Fruit fly (Drosophila melanogaster) whole organism, adult: ENCODE data around the gene CG31464.

Source experiments
- CG11617 ChIP-seq: fragments of 200-800 bp; sonication (Bioruptor generic); optimal IDR thresholded peaks from 2 replicates; lab custom pipeline; 2017; ENCODE audit warnings: mild to moderate bottlenecking, missing biosample characterization, missing genetic modification reagents, missing genetic modification characterization
- CG12768 ChIP-seq: fragments of 200-800 bp; sonication (Bioruptor generic); optimal IDR thresholded peaks from 2 replicates; lab custom pipeline; 2017; ENCODE audit warnings: missing biosample characterization, missing genetic modification characterization, mild to moderate bottlenecking, moderate library complexity, missing genetic modification reagents
- CG14711 ChIP-seq: fragments of 200-800 bp; sonication (Bioruptor generic); optimal IDR thresholded peaks from 2 replicates; lab custom pipeline; 2018; ENCODE audit warnings: missing biosample characterization, mild to moderate bottlenecking, missing genetic modification characterization, moderate library complexity
- CG1620 ChIP-seq: fragments of 200-800 bp; sonication (Bioruptor generic); optimal IDR thresholded peaks from 2 replicates; lab custom pipeline; 2016; ENCODE audit warnings: missing biosample characterization, missing genetic modification characterization
- CG33017 ChIP-seq: fragments of 200-800 bp; sonication (Bioruptor generic); optimal IDR thresholded peaks from 2 replicates; lab custom pipeline; 2018; ENCODE audit warnings: missing biosample characterization, mild to moderate bottlenecking, missing genetic modification characterization, moderate library complexity
- CG5204 ChIP-seq: fragments of 200-800 bp; sonication (Bioruptor generic); optimal IDR thresholded peaks from 2 replicates; lab custom pipeline; 2016; ENCODE audit warnings: missing biosample characterization, missing genetic modification characterization
- CG7045 ChIP-seq: fragments of 200-800 bp; sonication (Bioruptor generic); optimal IDR thresholded peaks from 2 replicates; lab custom pipeline; 2017; ENCODE audit warnings: missing biosample characterization, mild to moderate bottlenecking, missing genetic modification characterization
- CG7101 ChIP-seq: fragments of 200-800 bp; sonication (Bioruptor generic); optimal IDR thresholded peaks from 2 replicates; lab custom pipeline; 2018; ENCODE audit warnings: missing biosample characterization, mild to moderate bottlenecking, missing genetic modification characterization, moderate library complexity
- Clk ChIP-seq: fragments of 200-800 bp; sonication (Bioruptor generic); optimal IDR thresholded peaks from 2 replicates; lab custom pipeline; 2017; ENCODE audit warnings: missing biosample characterization, missing genetic modification characterization
- Crg-1 ChIP-seq: fragments of 200-800 bp; sonication (Bioruptor generic); optimal IDR thresholded peaks from 2 replicates; lab custom pipeline; 2016; ENCODE audit warnings: missing biosample characterization, missing genetic modification characterization
- Hr96 ChIP-seq: fragments of 200-800 bp; sonication (Bioruptor generic); optimal IDR thresholded peaks from 2 replicates; lab custom pipeline; 2016; ENCODE audit warnings: missing biosample characterization, missing genetic modification characterization
- Mnt ChIP-seq: fragments of 200-800 bp; sonication (Bioruptor generic); optimal IDR thresholded peaks from 2 replicates; lab custom pipeline; 2016; ENCODE audit warnings: missing biosample characterization, mild to moderate bottlenecking, missing genetic modification characterization
- bab1 ChIP-seq: fragments of 200-800 bp; sonication (Bioruptor generic); optimal IDR thresholded peaks from 3 replicates; lab custom pipeline; 2019; ENCODE audit warnings: missing biosample characterization, mild to moderate bottlenecking, missing genetic modification characterization, moderate library complexity
- cic ChIP-seq: fragments of 200-800 bp; sonication (Bioruptor generic); optimal IDR thresholded peaks from 2 replicates; lab custom pipeline; 2017; ENCODE audit warnings: missing biosample characterization, mild to moderate bottlenecking, missing genetic modification characterization, moderate library complexity
- cnc ChIP-seq, 2 experiments: fragments of >200 bp; optimal IDR thresholded peaks; 2 replicates each; lab custom pipeline; 2017
- kay ChIP-seq: fragments of 200-800 bp; sonication (Bioruptor generic); peaks from one replicate; lab custom pipeline; 2016; ENCODE audit warnings: missing biosample characterization, missing genetic modification characterization, borderline replicate concordance
- ovo ChIP-seq: fragments of 200-800 bp; sonication (Bioruptor generic); optimal IDR thresholded peaks from 2 replicates; lab custom pipeline; 2016; ENCODE audit warnings: missing biosample characterization, missing genetic modification characterization
- pad ChIP-seq: fragments of 200-800 bp; sonication (Bioruptor generic); optimal IDR thresholded peaks from 3 replicates; lab custom pipeline; 2017; ENCODE audit warnings: missing biosample characterization, missing genetic modification characterization, mild to moderate bottlenecking, moderate library complexity, missing genetic modification reagents
- tj ChIP-seq: fragments of 200-800 bp; sonication (Bioruptor generic); optimal IDR thresholded peaks from 3 replicates; lab custom pipeline; 2017; ENCODE audit warnings: missing biosample characterization, mild to moderate bottlenecking, missing genetic modification characterization, moderate library complexity
- toe ChIP-seq: fragments of 200-800 bp; sonication (Bioruptor generic); optimal IDR thresholded peaks from 2 replicates; lab custom pipeline; 2016; ENCODE audit warnings: missing biosample characterization, missing genetic modification characterization

The CG31464 gene

DNA sequence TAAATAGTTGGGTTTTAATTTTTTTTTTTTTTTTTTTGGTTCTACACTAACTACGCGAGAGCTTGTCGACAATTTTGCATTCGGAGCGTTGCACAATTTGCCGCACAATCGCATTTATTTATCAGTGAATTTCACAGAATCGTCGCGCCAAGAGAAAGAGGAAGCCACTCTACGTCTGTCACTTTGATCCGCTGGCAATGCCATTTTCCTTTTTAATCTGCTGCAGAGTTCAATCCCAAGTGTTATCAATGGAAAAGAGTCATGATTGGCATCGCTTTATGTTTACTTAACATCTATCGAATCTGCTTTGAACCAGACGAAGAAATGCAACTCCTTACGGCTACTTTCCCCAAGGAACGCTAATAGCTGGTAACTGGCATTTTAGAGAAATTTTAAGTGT lies 38.6 kb downstream of the CG31464 start:
- TF ChIP-seq kay (GFP tag; lab: Kevin White, UChicago) = no peak
- no peak for TF ChIP-seq CG11617
- no peak for TF ChIP-seq CG12768 (GFP tag; lab: Kevin White, UChicago)
- no peak for TF ChIP-seq toe (GFP tag; lab: Kevin White, UChicago)
- no peak for TF ChIP-seq pad (GFP tag; lab: Kevin White, UChicago)
- no peak for TF ChIP-seq ovo
- TF ChIP-seq Hr96 (GFP tag; lab: Kevin White, UChicago) = no peak
- no peak for TF ChIP-seq Crg-1 (GFP tag; lab: Kevin White, UChicago)
- no peak for TF ChIP-seq tj (GFP tag; lab: Kevin White, UChicago)
- TF ChIP-seq Clk (GFP tag; lab: Kevin White, UChicago) = no peak
- TF ChIP-seq CG7045 (GFP tag; lab: Kevin White, UChicago) = no peak
- TF ChIP-seq CG1620 (GFP tag; lab: Kevin White, UChicago) = no peak
- no peak for TF ChIP-seq CG14711 (tag; lab: Kevin White, UChicago)
- no peak for TF ChIP-seq CG5204
- TF ChIP-seq Mnt = no peak
- no peak for TF ChIP-seq bab1 (GFP tag; lab: Kevin White, UChicago)
- TF ChIP-seq CG7101 = no peak
- no peak for TF ChIP-seq cnc (optimal IDR thresholded peaks at IDR 0.05; lab: Kevin White, UChicago)
- TF ChIP-seq cic (GFP tag; lab: Kevin White, UChicago) = no peak

DNA sequence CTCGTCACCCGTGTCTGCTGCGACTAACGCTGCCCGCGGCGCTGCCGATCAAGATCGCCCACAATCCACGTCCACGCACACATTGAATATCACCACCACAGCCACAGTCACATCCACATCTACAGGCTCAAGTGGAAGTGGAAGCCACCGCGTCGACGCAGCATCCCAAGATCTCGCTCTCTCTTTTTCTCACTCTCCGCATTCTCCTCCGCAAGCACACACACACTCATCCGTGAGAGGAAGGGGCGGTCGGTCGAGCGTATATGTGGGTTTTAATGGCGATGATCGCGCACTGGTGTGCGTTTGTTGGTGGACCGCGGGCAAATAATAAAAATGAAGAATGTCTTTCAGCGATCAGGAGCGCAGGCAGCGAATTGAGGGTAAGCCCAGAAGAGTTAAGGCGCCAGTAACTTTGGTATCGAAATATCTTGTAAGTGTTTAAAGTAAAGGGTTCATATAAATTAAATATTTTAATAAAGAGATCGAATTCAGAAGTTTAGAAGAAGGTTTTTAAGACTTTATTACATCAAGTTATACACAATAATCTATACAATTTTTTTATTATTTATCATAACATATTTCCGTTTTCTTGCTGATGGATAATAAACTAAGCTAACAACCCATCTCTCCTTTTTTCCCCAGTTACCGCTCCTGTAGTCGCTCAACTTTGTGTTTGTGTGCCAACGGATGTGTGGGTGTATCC lies 42.9 kb downstream of the CG31464 start, which contains the start of gene Poxm:
Poxm (minus strand) TSS at position 25 of the 703 bp plus-strand sequence.
- TF ChIP-seq kay (GFP tag; lab: Kevin White, UChicago) (peak; percentile 67), CG1620 (GFP tag; lab: Kevin White, UChicago) (no peak), cnc (optimal IDR thresholded peaks at IDR 0.05; lab: Kevin White, UChicago) (no peak), CG12768 (GFP tag; lab: Kevin White, UChicago) (no peak), Hr96 (GFP tag; lab: Kevin White, UChicago) (no peak), Crg-1 (GFP tag; lab: Kevin White, UChicago) (no peak)

DNA sequence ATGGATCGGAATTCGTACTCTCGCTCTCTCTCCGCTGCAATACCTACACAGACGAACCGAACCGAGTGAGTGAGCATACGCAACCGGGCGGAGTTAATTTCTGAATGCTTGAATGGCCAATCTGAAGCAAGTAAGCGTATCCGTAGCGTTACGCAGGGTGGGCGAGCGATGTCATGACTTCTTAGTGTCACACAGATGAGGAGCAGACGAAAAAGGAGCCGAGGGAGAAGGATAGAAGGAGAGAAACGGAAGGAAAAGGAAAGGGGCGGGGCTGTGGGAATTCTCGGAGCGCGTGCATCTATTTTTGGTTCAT lies 43.4 kb downstream of the CG31464 start:
- peak; percentile 12 for TF ChIP-seq kay (GFP tag; lab: Kevin White, UChicago)
- no peak for TF ChIP-seq Crg-1 (GFP tag; lab: Kevin White, UChicago)

DNA sequence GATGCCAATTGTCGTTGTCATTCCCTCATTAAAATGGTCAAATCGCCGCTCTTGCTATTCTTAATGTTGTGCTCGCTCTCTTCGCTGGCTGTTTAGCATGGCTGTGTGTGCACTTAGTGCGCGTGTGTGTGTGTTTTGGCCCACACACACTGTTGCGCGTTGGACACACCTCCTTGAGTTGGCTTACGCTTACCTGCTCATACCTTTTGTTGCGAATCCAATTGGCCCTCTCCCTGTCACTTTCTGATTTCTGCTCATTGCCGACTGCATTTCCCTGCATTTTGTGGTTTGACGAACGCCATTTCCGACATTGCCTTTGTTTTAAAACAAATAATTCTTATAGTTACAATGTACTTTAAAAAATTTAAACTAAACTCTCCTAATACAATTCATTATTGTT lies 43.9 kb downstream of the CG31464 start:
- no peak for TF ChIP-seq CG33017 (tag; lab: Kevin White, UChicago)
- no peak for TF ChIP-seq bab1 (GFP tag; lab: Kevin White, UChicago)

DNA sequence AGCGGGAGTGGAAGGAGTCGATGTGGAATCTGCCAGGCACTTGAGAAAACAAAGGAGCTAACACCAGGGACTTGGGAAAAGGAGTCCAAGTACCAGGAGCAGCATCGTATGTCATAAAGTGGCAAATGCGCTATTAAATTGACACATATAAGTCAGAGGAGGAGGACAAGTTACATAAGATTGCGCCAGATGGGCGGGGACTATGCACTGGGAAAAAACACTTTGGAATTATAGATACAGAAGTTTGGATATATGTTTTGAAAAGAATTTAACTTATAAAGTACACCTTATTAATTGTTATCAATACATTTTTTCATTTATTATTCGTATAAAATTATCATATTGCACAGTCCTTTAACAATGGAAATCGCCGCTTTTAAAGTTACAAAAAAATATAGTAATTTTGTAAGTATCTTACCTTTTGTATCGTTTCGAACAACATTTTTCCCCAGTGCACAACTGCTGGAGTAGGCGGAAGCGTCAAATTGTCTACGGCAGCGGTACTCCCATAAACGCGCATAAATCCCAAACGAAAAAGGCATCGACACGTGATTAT lies 45.0 kb downstream of the CG31464 start:
- TF ChIP-seq CG14711 (tag; lab: Kevin White, UChicago) = no peak
- TF ChIP-seq tj (GFP tag; lab: Kevin White, UChicago) = no peak
- no peak for TF ChIP-seq toe (GFP tag; lab: Kevin White, UChicago)
- TF ChIP-seq bab1 (GFP tag; lab: Kevin White, UChicago) = no peak
- no peak for TF ChIP-seq CG1620 (GFP tag; lab: Kevin White, UChicago)
- no peak for TF ChIP-seq pad (GFP tag; lab: Kevin White, UChicago)
- TF ChIP-seq Crg-1 (GFP tag; lab: Kevin White, UChicago) = no peak
- no peak for TF ChIP-seq kay (GFP tag; lab: Kevin White, UChicago)
- TF ChIP-seq cic (GFP tag; lab: Kevin White, UChicago) = no peak
- no peak for TF ChIP-seq Clk (GFP tag; lab: Kevin White, UChicago)

DNA sequence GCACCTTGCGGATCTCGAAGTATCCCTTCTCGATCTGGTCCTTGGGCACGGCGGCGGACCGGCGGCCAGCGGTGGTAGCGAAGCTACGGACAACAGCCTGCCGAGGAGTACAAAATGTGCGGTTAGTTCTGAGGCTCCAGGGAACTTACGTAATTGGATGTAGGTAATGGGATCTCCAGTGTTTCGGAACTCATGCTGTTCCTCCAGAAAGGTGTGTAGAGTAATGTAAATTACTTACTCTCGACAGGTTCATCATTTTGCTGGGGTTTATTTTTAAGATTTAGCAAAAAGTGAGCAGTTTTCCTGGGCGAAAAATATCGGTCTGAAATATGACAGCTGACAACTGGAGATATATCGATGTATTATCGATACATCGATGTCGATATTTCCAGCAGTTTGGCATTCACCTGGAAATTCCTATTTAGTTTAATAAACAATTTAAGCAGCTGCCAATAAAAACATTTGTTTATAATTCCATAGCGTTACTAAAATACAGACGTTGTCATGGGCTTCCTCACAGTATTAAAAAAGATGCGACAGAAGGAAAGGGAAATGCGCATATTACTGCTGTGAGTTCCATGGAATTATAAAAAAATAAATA lies 49.7 kb downstream of the CG31464 start, which contains the start of the genes COX7A and Arl2:
COX7A (minus strand) TSS at position 369 of the 601 bp plus-strand sequence.
Arl2 (plus strand) TSS at position 426 of the 601 bp plus-strand sequence.
- TF ChIP-seq Hr96 (GFP tag; lab: Kevin White, UChicago) (no peak), CG7045 (GFP tag; lab: Kevin White, UChicago) (no peak), kay (GFP tag; lab: Kevin White, UChicago) (no peak), CG7101 (peak; percentile 1), pad (GFP tag; lab: Kevin White, UChicago) (no peak), Crg-1 (GFP tag; lab: Kevin White, UChicago) (peak; percentile 20), CG14711 (tag; lab: Kevin White, UChicago) (peak; percentile 16), bab1 (GFP tag; lab: Kevin White, UChicago) (peak; percentile 8), CG12768 (GFP tag; lab: Kevin White, UChicago) (no peak), tj (GFP tag; lab: Kevin White, UChicago) (peak; percentile 23), toe (GFP tag; lab: Kevin White, UChicago) (no peak), CG1620 (GFP tag; lab: Kevin White, UChicago) (no peak), cnc (optimal IDR thresholded peaks at IDR 0.05; lab: Kevin White, UChicago) (no peak)
